Fruit fly (Drosophila melanogaster) whole organism, embryonic: ENCODE results near the gene alphaCOP.

ENCODE experiments used
- Atf6 ChIP-seq: fragments of 200-800 bp; sonication (Bioruptor generic); IDR thresholded peaks from 2 replicates; pipeline ENCODE4 v1.3.6; 2022; ENCODE audit warnings: missing biosample characterization, missing genetic modification characterization
- B-H2 ChIP-seq: fragments of 200-800 bp; sonication (Bioruptor generic); optimal IDR thresholded peaks from 2 replicates; lab custom pipeline; 2018; ENCODE audit warnings: missing biosample characterization, mild to moderate bottlenecking, missing genetic modification characterization
- Bteb2 ChIP-seq: fragments of 200-800 bp; sonication (Bioruptor generic); optimal IDR thresholded peaks from 2 replicates; lab custom pipeline; 2016; ENCODE audit warnings: missing biosample characterization, missing genetic modification characterization
- C15 ChIP-seq: fragments of 200-800 bp; sonication (Bioruptor generic); IDR thresholded peaks from 3 replicates; pipeline ENCODE4 v1.3.6; 2022; ENCODE audit warnings: missing biosample characterization, missing genetic modification characterization
- CG10366 ChIP-seq: fragments of 200-800 bp; sonication (Bioruptor generic); IDR thresholded peaks from 2 replicates; pipeline ENCODE4 v1.3.6; 2022; ENCODE audit warnings: missing biosample characterization, missing genetic modification characterization
- CG10654 ChIP-seq: fragments of 200-800 bp; sonication (Bioruptor generic); optimal IDR thresholded peaks from 2 replicates; lab custom pipeline; 2016; ENCODE audit warnings: missing biosample characterization, missing genetic modification characterization
- CG12155 ChIP-seq: fragments of 200-800 bp; sonication (Bioruptor generic); optimal IDR thresholded peaks from 3 replicates; lab custom pipeline; 2016; ENCODE audit warnings: missing biosample characterization, missing genetic modification characterization
- CG12391 ChIP-seq: fragments of 200-800 bp; sonication (Bioruptor generic); optimal IDR thresholded peaks from 3 replicates; lab custom pipeline; 2018; ENCODE audit warnings: missing biosample characterization, mild to moderate bottlenecking, missing genetic modification characterization, moderate library complexity
- CG12659 ChIP-seq: fragments of 200-800 bp; sonication (Bioruptor generic); optimal IDR thresholded peaks from 3 replicates; lab custom pipeline; 2017; ENCODE audit warnings: mild to moderate bottlenecking, missing biosample characterization, missing genetic modification reagents, missing genetic modification characterization
- CG16779 ChIP-seq: fragments of 200-800 bp; sonication (Bioruptor generic); IDR thresholded peaks from 2 replicates; pipeline ENCODE4 v1.3.6; 2022; ENCODE audit warnings: missing biosample characterization, missing genetic modification characterization
- CG18619 ChIP-seq: fragments of 200-800 bp; sonication (Bioruptor generic); optimal IDR thresholded peaks from 3 replicates; lab custom pipeline; 2017; ENCODE audit warnings: missing biosample characterization, mild to moderate bottlenecking, missing genetic modification characterization
- CG2120 ChIP-seq: fragments of 200-800 bp; sonication (Bioruptor generic); optimal IDR thresholded peaks from 3 replicates; lab custom pipeline; 2016; ENCODE audit warnings: missing biosample characterization, missing genetic modification characterization
- CG33557 ChIP-seq: fragments of 200-800 bp; sonication (Bioruptor generic); optimal IDR thresholded peaks from 2 replicates; lab custom pipeline; 2019; ENCODE audit warnings: missing biosample characterization, mild to moderate bottlenecking, missing genetic modification characterization, moderate library complexity
- CG3847 ChIP-seq: fragments of 200-800 bp; sonication (Bioruptor generic); IDR thresholded peaks from 2 replicates; pipeline ENCODE4 v1.3.6; 2022; ENCODE audit warnings: missing biosample characterization, missing genetic modification characterization
- CG42726 ChIP-seq: fragments of 200-800 bp; sonication (Bioruptor generic); IDR thresholded peaks from 2 replicates; pipeline ENCODE4 v1.3.6; 2022; ENCODE audit warnings: missing biosample characterization, missing genetic modification characterization; ENCODE audit not compliant: partially characterized antibody
- CG6654 ChIP-seq: fragments of 200-800 bp; sonication (Bioruptor generic); optimal IDR thresholded peaks from 2 replicates; lab custom pipeline; 2017; ENCODE audit warnings: missing biosample characterization, mild to moderate bottlenecking, missing genetic modification characterization
- CG7786 ChIP-seq: fragments of 200-800 bp; sonication (Bioruptor generic); optimal IDR thresholded peaks from 2 replicates; lab custom pipeline; 2016; ENCODE audit warnings: missing biosample characterization, missing genetic modification characterization
- CG7839 ChIP-seq: fragments of 200-800 bp; sonication (Bioruptor generic); optimal IDR thresholded peaks from 3 replicates; lab custom pipeline; 2018; ENCODE audit warnings: missing biosample characterization, mild to moderate bottlenecking, missing genetic modification characterization, moderate library complexity
- CG8290 ChIP-seq, 3 experiments: fragments of 200-800 bp; sonication (Bioruptor generic); optimal IDR thresholded peaks; 2 replicates each; lab custom pipeline; 2016 to 2019; ENCODE audit warnings: missing biosample characterization in 3 of 3, missing genetic modification characterization in 3 of 3, mild to moderate bottlenecking in 2 of 3, moderate library complexity in 1 of 3
- Drgx ChIP-seq: fragments of 200-800 bp; sonication (Bioruptor generic); IDR thresholded peaks from 2 replicates; pipeline ENCODE4 v1.3.6; 2022; ENCODE audit warnings: missing biosample characterization, missing genetic modification characterization
- E2f2 ChIP-seq: fragments of 200-800 bp; sonication (Bioruptor generic); IDR thresholded peaks from 2 replicates; pipeline ENCODE4 v1.3.6; 2022; ENCODE audit warnings: missing biosample characterization, missing genetic modification characterization
- HmgZ ChIP-seq: fragments of 200-800 bp; sonication (Bioruptor generic); optimal IDR thresholded peaks from 2 replicates; lab custom pipeline; 2018; ENCODE audit warnings: missing biosample characterization, mild to moderate bottlenecking, missing genetic modification characterization
- Hr39 ChIP-seq: fragments of >200 bp; optimal IDR thresholded peaks from 2 replicates; lab custom pipeline; 2017
- MBD-R2 ChIP-seq: fragments of 200-800 bp; sonication (Bioruptor generic); IDR thresholded peaks from 2 replicates; pipeline ENCODE4 v1.3.6; 2022; ENCODE audit warnings: missing biosample characterization, missing genetic modification characterization
- Mad ChIP-seq: fragments of 200-800 bp; sonication (Bioruptor generic); optimal IDR thresholded peaks from 2 replicates; lab custom pipeline; 2016; ENCODE audit warnings: missing biosample characterization, missing genetic modification characterization
- Mrtf ChIP-seq: fragments of 200-800 bp; sonication (Bioruptor generic); IDR thresholded peaks from 3 replicates; pipeline ENCODE4 v1.3.6; 2022; ENCODE audit warnings: missing biosample characterization, missing genetic modification characterization
- Ptx1 ChIP-seq: fragments of 200-800 bp; sonication (Bioruptor generic); IDR thresholded peaks from 2 replicates; pipeline ENCODE4 v1.3.6; 2022; ENCODE audit warnings: missing biosample characterization, missing genetic modification characterization
- Rfx ChIP-seq: fragments of 200-800 bp; sonication (Bioruptor generic); IDR thresholded peaks from 2 replicates; pipeline ENCODE4 v1.3.6; 2022; ENCODE audit warnings: missing biosample characterization, missing genetic modification characterization
- Sox102F ChIP-seq: fragments of 200-800 bp; sonication (Bioruptor generic); optimal IDR thresholded peaks from 2 replicates; lab custom pipeline; 2018; ENCODE audit warnings: missing biosample characterization, mild to moderate bottlenecking, missing genetic modification characterization, moderate library complexity
- Xrp1 ChIP-seq: fragments of 200-800 bp; sonication (Bioruptor generic); IDR thresholded peaks from 2 replicates; pipeline ENCODE4 v1.3.6; 2022; ENCODE audit warnings: missing biosample characterization, missing genetic modification characterization
- ash1 ChIP-seq: fragments of 200-800 bp; sonication (Bioruptor generic); optimal IDR thresholded peaks from 2 replicates; lab custom pipeline; 2018; ENCODE audit warnings: missing biosample characterization, mild to moderate bottlenecking, missing genetic modification characterization
- bcd ChIP-seq: fragments of 200-800 bp; sonication (Bioruptor generic); optimal IDR thresholded peaks from 2 replicates; lab custom pipeline; 2017; ENCODE audit warnings: missing biosample characterization, mild to moderate bottlenecking, missing genetic modification characterization
- chif ChIP-seq, 2 experiments: fragments of 200-800 bp; sonication (Bioruptor generic); optimal IDR thresholded peaks; 3 replicates each; lab custom pipeline; 2016; ENCODE audit warnings: missing biosample characterization in 2 of 2, missing genetic modification characterization in 2 of 2
- danr ChIP-seq: fragments of 200-800 bp; sonication (Bioruptor generic); IDR thresholded peaks from 2 replicates; pipeline ENCODE4 v1.3.6; 2022; ENCODE audit warnings: missing biosample characterization, missing genetic modification characterization
- dimm ChIP-seq: fragments of 200-800 bp; sonication (Bioruptor generic); IDR thresholded peaks from 2 replicates; pipeline ENCODE4 v1.3.6; 2022; ENCODE audit warnings: missing biosample characterization, missing genetic modification characterization
- dpn ChIP-seq, 2 experiments: fragments of 200-800 bp; sonication (Bioruptor generic); optimal IDR thresholded peaks; 3 replicates each; lab custom pipeline; 2016; ENCODE audit warnings: missing biosample characterization in 2 of 2, missing genetic modification characterization in 2 of 2
- eyg ChIP-seq: fragments of 200-800 bp; sonication (Bioruptor generic); optimal IDR thresholded peaks from 3 replicates; lab custom pipeline; 2016; ENCODE audit warnings: missing biosample characterization, missing genetic modification characterization
- inv ChIP-seq: fragments of 200-800 bp; sonication (Bioruptor generic); IDR thresholded peaks from 2 replicates; pipeline ENCODE4 v1.3.6; 2022; ENCODE audit warnings: missing biosample characterization, missing genetic modification characterization; ENCODE audit not compliant: partially characterized antibody
- lilli ChIP-seq: fragments of 200-800 bp; sonication (Bioruptor generic); optimal IDR thresholded peaks from 3 replicates; lab custom pipeline; 2016; ENCODE audit warnings: missing biosample characterization, missing genetic modification characterization
- pan ChIP-seq, 4 experiments: fragments of >200 bp in 3 of 4; fragments of 200-800 bp in 1 of 4; sonication (Bioruptor generic) in 1 of 4; optimal IDR thresholded peaks in 3 of 4; IDR thresholded peaks in 1 of 4; 2 replicates each; pipeline versions ENCODE4 v1.3.6 to Lab custom; 2017 to 2022; ENCODE audit warnings: missing biosample characterization in 2 of 4, missing genetic modification characterization in 2 of 4, mixed read lengths in 1 of 4
- phol ChIP-seq: fragments of 200-800 bp; sonication (Bioruptor generic); optimal IDR thresholded peaks from 3 replicates; lab custom pipeline; 2018; ENCODE audit warnings: missing biosample characterization, mild to moderate bottlenecking, missing genetic modification characterization, moderate library complexity
- prd ChIP-seq, 3 experiments: fragments of >200 bp in 2 of 3; fragments of 200-800 bp in 1 of 3; sonication (Bioruptor generic) in 1 of 3; optimal IDR thresholded peaks in 2 of 3; IDR thresholded peaks in 1 of 3; 2 replicates in 2 of 3; 3 replicates in 1 of 3; pipeline versions ENCODE4 v1.3.6 to Lab custom; 2017 to 2022; ENCODE audit warnings: missing biosample characterization in 1 of 3, missing genetic modification characterization in 1 of 3
- shn ChIP-seq: fragments of 200-800 bp; sonication (Bioruptor generic); optimal IDR thresholded peaks from 3 replicates; lab custom pipeline; 2016; ENCODE audit warnings: missing biosample characterization, missing genetic modification characterization
- sisA ChIP-seq: fragments of 200-800 bp; sonication (Bioruptor generic); IDR thresholded peaks from 2 replicates; pipeline ENCODE4 v1.3.6; 2022; ENCODE audit warnings: missing biosample characterization, missing genetic modification characterization
- tin ChIP-seq: fragments of 200-800 bp; sonication (Bioruptor generic); optimal IDR thresholded peaks from 3 replicates; lab custom pipeline; 2016; ENCODE audit warnings: missing biosample characterization, missing genetic modification characterization
- ttk ChIP-seq: fragments of 200-800 bp; sonication (Bioruptor generic); IDR thresholded peaks from 2 replicates; pipeline ENCODE4 v2.1.2; 2022; ENCODE audit warnings: missing biosample characterization, missing genetic modification characterization

The alphaCOP gene

dm6 chr3L:1629064-1629777 is 15.8 kb downstream of the alphaCOP start, which contains the start of gene GC (continued):
- peak; percentile 17 for TF ChIP-seq CG12659 (GFP tag; lab: Kevin White, UChicago)
- peak; percentile 24 for TF ChIP-seq CG10366 (GFP tag; lab: Robert Waterston, UW)
- TF ChIP-seq Xrp1 (GFP tag; lab: Robert Waterston, UW): 0 out of 2 replicates have a peak, but pooled peaks have one; percentile 14
- TF ChIP-seq CG12391 (tag; lab: Kevin White, UChicago): peak; percentile 4
- TF ChIP-seq eyg (GFP tag; lab: Kevin White, UChicago): no peak
- peak; percentile 27; the same call in 1 of the 2 replicates for TF ChIP-seq E2f2
- TF ChIP-seq sisA: peak; percentile 30; the same call in 1 of the 2 replicates
- 0 out of 3 replicates have a peak, but pooled peaks have one; percentile 21 for TF ChIP-seq Mrtf
- TF ChIP-seq prd (optimal IDR thresholded peaks at IDR 0.05; lab: Kevin White, UChicago): no peak
- 0 out of 3 replicates have a peak, but pooled peaks have one; percentile 21 for TF ChIP-seq prd (GFP tag; IDR thresholded peaks at IDR 0.05; lab: Robert Waterston, UW)
- TF ChIP-seq CG16779 (GFP tag; lab: Robert Waterston, UW): peak; percentile 37; the same call in 1 of the 2 replicates
- peak; percentile 26 for TF ChIP-seq Sox102F (GFP tag; lab: Kevin White, UChicago)
- no peak for TF ChIP-seq MBD-R2 (GFP tag; lab: Robert Waterston, UW)
- TF ChIP-seq Ptx1 (GFP tag; lab: Robert Waterston, UW): peak; percentile 42; the same call in 1 of the 2 replicates
- TF ChIP-seq CG3847: 0 out of 2 replicates have a peak, but pooled peaks have one; percentile 4
- TF ChIP-seq Rfx (GFP tag; lab: Robert Waterston, UW): 0 out of 2 replicates have a peak, but pooled peaks have one; percentile 13
- peak; percentile 69 for TF ChIP-seq CG2120 (GFP tag; lab: Kevin White, UChicago)
- no peak for TF ChIP-seq C15 (GFP tag; lab: Robert Waterston, UW)
- 0 out of 2 replicates have a peak, but pooled peaks have one; percentile 35 for TF ChIP-seq Atf6 (GFP tag; lab: Robert Waterston, UW)
- TF ChIP-seq pan (optimal IDR thresholded peaks at IDR 0.05; lab: Kevin White, UChicago): no peak
- peak in 1 of 2 experiments; percentile 39 for TF ChIP-seq pan (GFP tag; optimal IDR thresholded peaks at IDR 0.05 in 1 of 2, IDR thresholded peaks at IDR 0.05 in 1 of 2)
- no peak for TF ChIP-seq danr (GFP tag; lab: Robert Waterston, UW)
- TF ChIP-seq phol (tag; lab: Kevin White, UChicago): no peak
- TF ChIP-seq lilli: peak; percentile 49
- TF ChIP-seq, all 482 proteins: peak for 50

dm6 chr3L:1628176-1628866 is 16.7 kb downstream of the alphaCOP start, which contains the start of gene CG13928:
TSS of gene CG13928 (minus strand) at chr3L:1628377.
- TF ChIP-seq ttk (0 out of 2 replicates have a peak, but pooled peaks have one; percentile 17), HmgZ (tag; lab: Kevin White, UChicago) (no peak), bcd (peak; percentile 3), inv (no peak), dpn (GFP tag; optimal IDR thresholded peaks at IDR 0.05; lab: Kevin White, UChicago) (no peak), CG42726 (GFP tag; lab: Robert Waterston, UW) (no peak), CG8290 (GFP tag; optimal IDR thresholded peaks at IDR 0.05; lab: Kevin White, UChicago) (no peak), CG8290 (tag; optimal IDR thresholded peaks at IDR 0.05; lab: Kevin White, UChicago) (no peak), chif (GFP tag; optimal IDR thresholded peaks at IDR 0.05; lab: Kevin White, UChicago) (no peak), ash1 (GFP tag; lab: Kevin White, UChicago) (no peak), MBD-R2 (GFP tag; lab: Robert Waterston, UW) (no peak), Bteb2 (GFP tag; lab: Kevin White, UChicago) (no peak), shn (GFP tag; lab: Kevin White, UChicago) (no peak), tin (GFP tag; lab: Kevin White, UChicago) (no peak), CG6654 (GFP tag; lab: Kevin White, UChicago) (no peak), Mad (GFP tag; lab: Kevin White, UChicago) (no peak), dimm (GFP tag; lab: Robert Waterston, UW) (no peak), Hr39 (lab: Kevin White, UChicago) (no peak), Ptx1 (GFP tag; lab: Robert Waterston, UW) (no peak; the same call in 1 of the 2 replicates), CG18619 (no peak), B-H2 (GFP tag; lab: Kevin White, UChicago) (no peak), CG10654 (GFP tag; lab: Kevin White, UChicago) (no peak), CG7786 (no peak), Drgx (GFP tag; lab: Robert Waterston, UW) (no peak), eyg (GFP tag; lab: Kevin White, UChicago) (no peak), CG7839 (tag; lab: Kevin White, UChicago) (no peak), CG33557 (GFP tag; lab: Kevin White, UChicago) (no peak), CG12155 (GFP tag; lab: Kevin White, UChicago) (peak; percentile 14)
